Fruit fly (Drosophila melanogaster) whole organism, embryonic: ENCODE results near the gene CaMKI.

ENCODE experiments used
- B-H2 ChIP-seq: fragments of 200-800 bp; sonication (Bioruptor generic); optimal IDR thresholded peaks from 2 replicates; lab custom pipeline; 2018; ENCODE audit warnings: missing biosample characterization, mild to moderate bottlenecking, missing genetic modification characterization
- Blimp-1 ChIP-seq: fragments of 200-800 bp; sonication (Bioruptor generic); optimal IDR thresholded peaks from 3 replicates; lab custom pipeline; 2018; ENCODE audit warnings: missing biosample characterization, missing genetic modification characterization, mild to moderate bottlenecking, moderate library complexity, missing genetic modification reagents
- CG10543 ChIP-seq: fragments of 200-800 bp; sonication (Bioruptor generic); optimal IDR thresholded peaks from 3 replicates; lab custom pipeline; 2017; ENCODE audit warnings: missing biosample characterization, mild to moderate bottlenecking, missing genetic modification characterization, moderate library complexity
- CG11398 ChIP-seq: fragments of 200-800 bp; sonication (Bioruptor generic); optimal IDR thresholded peaks from 2 replicates; lab custom pipeline; 2016; ENCODE audit warnings: missing biosample characterization, missing genetic modification characterization
- CG11456 ChIP-seq: fragments of 200-800 bp; sonication (Bioruptor generic); IDR thresholded peaks from 3 replicates; pipeline ENCODE4 v1.3.6; 2022; ENCODE audit warnings: missing biosample characterization, missing genetic modification characterization
- CG12071 ChIP-seq: fragments of 200-800 bp; sonication (Bioruptor generic); optimal IDR thresholded peaks from 3 replicates; lab custom pipeline; 2018; ENCODE audit warnings: missing biosample characterization, mild to moderate bottlenecking, missing genetic modification characterization
- CG12104 ChIP-seq: fragments of 200-800 bp; sonication (Bioruptor generic); optimal IDR thresholded peaks from 3 replicates; lab custom pipeline; 2016; ENCODE audit warnings: missing biosample characterization, missing genetic modification characterization
- CG12219 ChIP-seq: fragments of 200-800 bp; sonication (Bioruptor generic); optimal IDR thresholded peaks from 3 replicates; lab custom pipeline; 2018; ENCODE audit warnings: missing biosample characterization, mild to moderate bottlenecking, missing genetic modification characterization
- CG13894 ChIP-seq: fragments of 200-800 bp; sonication (Bioruptor generic); optimal IDR thresholded peaks from 3 replicates; lab custom pipeline; 2018; ENCODE audit warnings: missing biosample characterization, mild to moderate bottlenecking, missing genetic modification characterization, moderate library complexity
- CG15011 ChIP-seq: fragments of 200-800 bp; sonication (Bioruptor generic); optimal IDR thresholded peaks from 3 replicates; lab custom pipeline; 2018; ENCODE audit warnings: missing biosample characterization, mild to moderate bottlenecking, missing genetic modification characterization
- CG15073 ChIP-seq: fragments of 200-800 bp; sonication (Bioruptor generic); optimal IDR thresholded peaks from 2 replicates; lab custom pipeline; 2016; ENCODE audit warnings: missing biosample characterization, missing genetic modification characterization
- CG1603 ChIP-seq: fragments of 200-800 bp; sonication (Bioruptor generic); optimal IDR thresholded peaks from 2 replicates; lab custom pipeline; 2019; ENCODE audit warnings: missing biosample characterization, mild to moderate bottlenecking, missing genetic modification characterization, moderate library complexity
- CG17361 ChIP-seq: fragments of 200-800 bp; sonication (Bioruptor generic); IDR thresholded peaks from 3 replicates; pipeline ENCODE4 v1.3.6; 2022; ENCODE audit warnings: missing biosample characterization, missing genetic modification characterization
- CG17385 ChIP-seq: fragments of 200-800 bp; sonication (Bioruptor generic); optimal IDR thresholded peaks from 3 replicates; lab custom pipeline; 2018; ENCODE audit warnings: missing biosample characterization, mild to moderate bottlenecking, missing genetic modification characterization
- CG18262 ChIP-seq: fragments of 200-800 bp; optimal IDR thresholded peaks from 3 replicates; lab custom pipeline; 2019; ENCODE audit warnings: missing biosample characterization, mild to moderate bottlenecking, missing genetic modification characterization, moderate library complexity
- CG30020 ChIP-seq: fragments of 200-800 bp; optimal IDR thresholded peaks from 2 replicates; lab custom pipeline; 2019; ENCODE audit warnings: missing biosample characterization, mild to moderate bottlenecking, missing genetic modification characterization, moderate library complexity
- CG31224 ChIP-seq: fragments of 200-800 bp; sonication (Bioruptor generic); IDR thresholded peaks from 2 replicates; pipeline ENCODE4 v1.3.6; 2022; ENCODE audit warnings: missing biosample characterization, missing genetic modification characterization
- CG32532 ChIP-seq: fragments of 200-800 bp; sonication (Bioruptor generic); IDR thresholded peaks from 2 replicates; pipeline ENCODE4 v1.3.6; 2022; ENCODE audit warnings: missing biosample characterization, missing genetic modification characterization
- CG3281 ChIP-seq: fragments of 200-800 bp; sonication (Bioruptor generic); optimal IDR thresholded peaks from 3 replicates; lab custom pipeline; 2017; ENCODE audit warnings: missing biosample characterization, mild to moderate bottlenecking, missing genetic modification characterization
- CG33213 ChIP-seq: fragments of 200-800 bp; sonication (Bioruptor generic); optimal IDR thresholded peaks from 3 replicates; lab custom pipeline; 2016; ENCODE audit warnings: missing biosample characterization, missing genetic modification characterization
- CG42726 ChIP-seq: fragments of 200-800 bp; sonication (Bioruptor generic); IDR thresholded peaks from 2 replicates; pipeline ENCODE4 v1.3.6; 2022; ENCODE audit warnings: missing biosample characterization, missing genetic modification characterization; ENCODE audit not compliant: partially characterized antibody
- CG6654 ChIP-seq: fragments of 200-800 bp; sonication (Bioruptor generic); optimal IDR thresholded peaks from 2 replicates; lab custom pipeline; 2017; ENCODE audit warnings: missing biosample characterization, mild to moderate bottlenecking, missing genetic modification characterization
- CG6765 ChIP-seq: fragments of 200-800 bp; sonication (Bioruptor generic); optimal IDR thresholded peaks from 3 replicates; lab custom pipeline; 2017; ENCODE audit warnings: missing biosample characterization, mild to moderate bottlenecking, missing genetic modification characterization
- Dip3 ChIP-seq: fragments of 200-800 bp; sonication (Bioruptor generic); optimal IDR thresholded peaks from 3 replicates; lab custom pipeline; 2016; ENCODE audit warnings: missing biosample characterization, missing genetic modification characterization
- Ets65A ChIP-seq: fragments of 200-800 bp; sonication (Bioruptor generic); peaks from one replicate; lab custom pipeline; 2016; ENCODE audit warnings: missing biosample characterization, missing genetic modification characterization
- Fer1 ChIP-seq: fragments of 200-800 bp; sonication (Bioruptor generic); optimal IDR thresholded peaks from 2 replicates; lab custom pipeline; 2017; ENCODE audit warnings: missing biosample characterization, mild to moderate bottlenecking, missing genetic modification characterization
- HLH54F ChIP-seq: fragments of 200-800 bp; sonication (Bioruptor generic); optimal IDR thresholded peaks from 3 replicates; lab custom pipeline; 2016; ENCODE audit warnings: missing biosample characterization, missing genetic modification characterization
- Nf-YC ChIP-seq: fragments of 200-800 bp; optimal IDR thresholded peaks from 3 replicates; lab custom pipeline; 2019; ENCODE audit warnings: missing biosample characterization, mild to moderate bottlenecking, missing genetic modification characterization, moderate library complexity
- Vsx1 ChIP-seq: fragments of 200-800 bp; sonication (Bioruptor generic); optimal IDR thresholded peaks from 2 replicates; lab custom pipeline; 2017; ENCODE audit warnings: missing biosample characterization, mild to moderate bottlenecking, missing genetic modification characterization, missing genetic modification reagents
- abd-A ChIP-seq: fragments of 200-800 bp; sonication (Bioruptor generic); optimal IDR thresholded peaks from 3 replicates; lab custom pipeline; 2019; ENCODE audit warnings: missing biosample characterization, mild to moderate bottlenecking, missing genetic modification characterization, moderate library complexity
- ara ChIP-seq: fragments of 200-800 bp; sonication (Bioruptor generic); IDR thresholded peaks from 2 replicates; pipeline ENCODE4 v1.3.6; 2022; ENCODE audit warnings: missing biosample characterization, missing genetic modification characterization
- az2 ChIP-seq: fragments of 200-800 bp; sonication (Bioruptor generic); optimal IDR thresholded peaks from 3 replicates; lab custom pipeline; 2016; ENCODE audit warnings: missing biosample characterization, missing genetic modification characterization
- cg ChIP-seq: fragments of 200-800 bp; sonication (Bioruptor generic); optimal IDR thresholded peaks from 3 replicates; lab custom pipeline; 2019; ENCODE audit warnings: missing biosample characterization, mild to moderate bottlenecking, missing genetic modification characterization, moderate library complexity
- ewg ChIP-seq: fragments of 200-800 bp; sonication (Bioruptor generic); optimal IDR thresholded peaks from 3 replicates; lab custom pipeline; 2017; ENCODE audit warnings: mild to moderate bottlenecking, missing biosample characterization, missing genetic modification reagents, missing genetic modification characterization
- fd64A ChIP-seq: fragments of 200-800 bp; sonication (Bioruptor generic); optimal IDR thresholded peaks from 3 replicates; lab custom pipeline; 2018; ENCODE audit warnings: missing biosample characterization, mild to moderate bottlenecking, missing genetic modification characterization
- gsb-n ChIP-seq: fragments of 200-800 bp; sonication (Bioruptor generic); optimal IDR thresholded peaks from 3 replicates; lab custom pipeline; 2018; ENCODE audit warnings: missing biosample characterization, mild to moderate bottlenecking, missing genetic modification characterization
- nau ChIP-seq: fragments of 200-800 bp; sonication (Bioruptor generic); optimal IDR thresholded peaks from 3 replicates; lab custom pipeline; 2017; ENCODE audit warnings: missing biosample characterization, mild to moderate bottlenecking, missing genetic modification characterization, missing genetic modification reagents
- nom ChIP-seq: fragments of 200-800 bp; sonication (Bioruptor generic); optimal IDR thresholded peaks from 2 replicates; lab custom pipeline; 2017; ENCODE audit warnings: missing biosample characterization, missing genetic modification characterization, mild to moderate bottlenecking, moderate library complexity, missing genetic modification reagents
- pfk ChIP-seq: fragments of 200-800 bp; sonication (Bioruptor generic); optimal IDR thresholded peaks from 2 replicates; lab custom pipeline; 2018; ENCODE audit warnings: missing biosample characterization, mild to moderate bottlenecking, missing genetic modification characterization, moderate library complexity
- salm ChIP-seq: fragments of 200-800 bp; sonication (Bioruptor generic); optimal IDR thresholded peaks from 2 replicates; lab custom pipeline; 2018; ENCODE audit warnings: missing biosample characterization, mild to moderate bottlenecking, missing genetic modification characterization
- sens ChIP-seq: fragments of 200-800 bp; sonication (Bioruptor generic); peaks from one replicate; lab custom pipeline; 2016; ENCODE audit warnings: missing biosample characterization, missing genetic modification characterization
- stc ChIP-seq: fragments of 200-800 bp; sonication (Bioruptor generic); IDR thresholded peaks from 2 replicates; pipeline ENCODE4 v1.3.6; 2022; ENCODE audit warnings: missing biosample characterization, missing genetic modification characterization
- unpg ChIP-seq: fragments of 200-800 bp; sonication (Bioruptor generic); optimal IDR thresholded peaks from 3 replicates; lab custom pipeline; 2018; ENCODE audit warnings: missing biosample characterization, mild to moderate bottlenecking, missing genetic modification characterization, moderate library complexity
- vvl ChIP-seq: fragments of 200-800 bp; sonication (Bioruptor generic); IDR thresholded peaks from 2 replicates; pipeline ENCODE4 v1.3.6; 2022; ENCODE audit warnings: missing biosample characterization, missing genetic modification characterization
- z ChIP-seq: fragments of 200-800 bp; sonication (Bioruptor generic); IDR thresholded peaks from 3 replicates; pipeline ENCODE4 v1.3.6; 2022; ENCODE audit warnings: missing biosample characterization, missing genetic modification characterization
- zf30C ChIP-seq: fragments of 200-800 bp; sonication (Bioruptor generic); optimal IDR thresholded peaks from 3 replicates; lab custom pipeline; 2018; ENCODE audit warnings: missing biosample characterization, mild to moderate bottlenecking, missing genetic modification characterization

Gene CaMKI

dm6 chr4:398555-398954, 46.7 kb upstream of the CaMKI start (continued):
- TF ChIP-seq CG15073 (GFP tag; lab: Kevin White, UChicago) (no peak), CG42726 (no peak), CG10543 (no peak), ewg (GFP tag; lab: Kevin White, UChicago) (no peak), nom (GFP tag; lab: Kevin White, UChicago) (no peak), nau (GFP tag; lab: Kevin White, UChicago) (no peak), az2 (GFP tag; lab: Kevin White, UChicago) (no peak), CG1603 (no peak)

- TF ChIP-seq cg (GFP tag; lab: Kevin White, UChicago): no peak
- TF ChIP-seq z (GFP tag; lab: Robert Waterston, UW): no peak
- peak; percentile 60 for TF ChIP-seq Ets65A (GFP tag; lab: Kevin White, UChicago)
- peak; percentile 55 for TF ChIP-seq sens (GFP tag; lab: Kevin White, UChicago)
- TF ChIP-seq B-H2 (GFP tag; lab: Kevin White, UChicago): no peak
Observed at dm6 chr4:402928-403575, 42.3 kb upstream of the CaMKI start.

- TF ChIP-seq CG13894 (tag; lab: Kevin White, UChicago) (no peak), Vsx1 (GFP tag; lab: Kevin White, UChicago) (peak; percentile 51), CG12219 (GFP tag; lab: Kevin White, UChicago) (peak; percentile 67), ara (GFP tag; lab: Robert Waterston, UW) (peak; percentile 56; the same call in 1 of the 2 replicates), CG12071 (peak; percentile 64), CG17361 (0 out of 3 replicates have a peak, but pooled peaks have one; percentile 31), abd-A (tag; lab: Kevin White, UChicago) (no peak), Dip3 (GFP tag; lab: Kevin White, UChicago) (no peak), CG15011 (GFP tag; lab: Kevin White, UChicago) (peak; percentile 44), vvl (GFP tag; lab: Robert Waterston, UW) (peak; percentile 53; the same call in 1 of the 2 replicates), CG6654 (GFP tag; lab: Kevin White, UChicago) (peak; percentile 32), CG11456 (no peak), CG30020 (tag; lab: Kevin White, UChicago) (peak; percentile 4), CG32532 (GFP tag; lab: Robert Waterston, UW) (peak; percentile 68; the same call in 1 of the 2 replicates), Nf-YC (peak; percentile 59), gsb-n (tag; lab: Kevin White, UChicago) (peak; percentile 51), salm (tag; lab: Kevin White, UChicago) (no peak), Blimp-1 (GFP tag; lab: Kevin White, UChicago) (no peak), CG33213 (GFP tag; lab: Kevin White, UChicago) (peak; percentile 15), Fer1 (GFP tag; lab: Kevin White, UChicago) (peak; percentile 70), CG17385 (GFP tag; lab: Kevin White, UChicago) (peak; percentile 69), z (GFP tag; lab: Robert Waterston, UW) (no peak), CG6765 (GFP tag; lab: Kevin White, UChicago) (peak; percentile 46), stc (GFP tag; lab: Robert Waterston, UW) (peak; percentile 47; the same call in 1 of the 2 replicates), CG11398 (GFP tag; lab: Kevin White, UChicago) (no peak), HLH54F (GFP tag; lab: Kevin White, UChicago) (no peak), CG31224 (no peak), CG18262 (tag; lab: Kevin White, UChicago) (peak; percentile 61), CG12104 (GFP tag; lab: Kevin White, UChicago) (peak; percentile 19), pfk (GFP tag; lab: Kevin White, UChicago) (peak; percentile 22), unpg (GFP tag; lab: Kevin White, UChicago) (peak; percentile 57), CG3281 (GFP tag; lab: Kevin White, UChicago) (peak; percentile 69), zf30C (GFP tag; lab: Kevin White, UChicago) (peak; percentile 11), fd64A (peak; percentile 65), ewg (GFP tag; lab: Kevin White, UChicago) (no peak)
Observed at dm6 chr4:404325-404724, 41.0 kb upstream of the CaMKI start.
